Worm (Caenorhabditis elegans) whole organism, L4/young adult: ENCODE data around the gene lron-7.

Source experiments
- W03F9.2 ChIP-seq: fragments of 150-350 bp; optimal IDR thresholded peaks from 2 replicates; lab custom pipeline; 2014; ENCODE audit warnings: missing biosample characterization, missing genetic modification characterization
- him-1 ChIP-seq: sonication (generic microtip); optimal IDR thresholded peaks from 2 replicates; lab custom pipeline; 2016; ENCODE audit warnings: missing genotype, missing genetic modification reagents, missing genetic modification characterization, missing compliant biosample characterization

DNA sequence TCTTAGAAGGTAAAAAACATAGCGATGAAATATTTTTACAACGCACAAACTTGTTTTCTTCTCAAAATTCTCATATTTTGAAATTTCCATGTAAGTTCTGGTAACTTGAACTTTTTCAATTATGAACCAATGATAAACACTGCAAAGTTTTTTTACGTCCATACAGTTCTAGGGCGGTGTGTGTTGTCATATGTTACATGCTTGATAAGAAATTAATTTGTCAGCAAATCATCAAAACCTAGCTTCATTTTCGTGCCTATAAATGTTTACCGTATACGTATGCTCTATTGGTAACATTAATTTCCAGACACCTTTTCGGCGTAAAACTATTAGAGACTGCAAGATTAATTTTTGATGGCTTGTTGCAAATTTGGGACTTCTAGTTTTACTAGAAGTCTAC lies 51.3 kb downstream of the lron-7 start:
- no peak for TF ChIP-seq him-1 (tag; lab: Kevin White, UChicago)
- TF ChIP-seq W03F9.2: no peak
